Fruit fly (Drosophila melanogaster) whole organism, embryonic: ENCODE measurements around the gene Mad.
A peak's percentile ranks its signal among the peaks of the same experiment; 100 is the strongest.

Experiments
- Atf6 ChIP-seq: fragments of 200-800 bp; sonication (Bioruptor generic); IDR thresholded peaks from 2 replicates; pipeline ENCODE4 v1.3.6; 2022; ENCODE audit warnings: missing biosample characterization, missing genetic modification characterization
- BEAF-32 ChIP-seq: fragments of 200-800 bp; sonication (Bioruptor generic); optimal IDR thresholded peaks from 3 replicates; lab custom pipeline; 2017; ENCODE audit warnings: missing biosample characterization, missing genetic modification characterization, mild to moderate bottlenecking, moderate library complexity, missing genetic modification reagents
- Bgb ChIP-seq: fragments of 200-800 bp; sonication (Bioruptor generic); IDR thresholded peaks from 2 replicates; pipeline ENCODE4 v1.3.6; 2022; ENCODE audit warnings: missing biosample characterization, missing genetic modification characterization; ENCODE audit not compliant: partially characterized antibody
- BtbVII ChIP-seq: fragments of 200-800 bp; sonication (Bioruptor generic); optimal IDR thresholded peaks from 3 replicates; lab custom pipeline; 2017; ENCODE audit warnings: missing biosample characterization, mild to moderate bottlenecking, missing genetic modification characterization
- CG12659 ChIP-seq: fragments of 200-800 bp; sonication (Bioruptor generic); optimal IDR thresholded peaks from 3 replicates; lab custom pipeline; 2017; ENCODE audit warnings: mild to moderate bottlenecking, missing biosample characterization, missing genetic modification reagents, missing genetic modification characterization
- CG12744 ChIP-seq: fragments of 200-800 bp; sonication (Bioruptor generic); optimal IDR thresholded peaks from 2 replicates; lab custom pipeline; 2016; ENCODE audit warnings: missing biosample characterization, missing genetic modification characterization
- CG12942 ChIP-seq: fragments of 200-800 bp; sonication (Bioruptor generic); optimal IDR thresholded peaks from 3 replicates; lab custom pipeline; 2016; ENCODE audit warnings: missing biosample characterization, missing genetic modification characterization
- CG13287 ChIP-seq: fragments of 200-800 bp; sonication (Bioruptor generic); IDR thresholded peaks from 2 replicates; pipeline ENCODE4 v1.3.6; 2022; ENCODE audit warnings: missing biosample characterization, missing genetic modification characterization; ENCODE audit not compliant: partially characterized antibody
- CG13296 ChIP-seq: fragments of 200-800 bp; sonication (Bioruptor generic); optimal IDR thresholded peaks from 3 replicates; lab custom pipeline; 2018; ENCODE audit warnings: missing biosample characterization, mild to moderate bottlenecking, missing genetic modification characterization
- CG15011 ChIP-seq: fragments of 200-800 bp; sonication (Bioruptor generic); optimal IDR thresholded peaks from 3 replicates; lab custom pipeline; 2018; ENCODE audit warnings: missing biosample characterization, mild to moderate bottlenecking, missing genetic modification characterization
- CG15514 ChIP-seq: fragments of 200-800 bp; sonication (Bioruptor generic); optimal IDR thresholded peaks from 3 replicates; lab custom pipeline; 2017; ENCODE audit warnings: missing biosample characterization, missing genetic modification characterization, mild to moderate bottlenecking, moderate library complexity, missing genetic modification reagents
- CG17359 ChIP-seq: fragments of 200-800 bp; sonication (Bioruptor generic); optimal IDR thresholded peaks from 3 replicates; lab custom pipeline; 2018; ENCODE audit warnings: missing biosample characterization, mild to moderate bottlenecking, missing genetic modification characterization, moderate library complexity
- CG1832 ChIP-seq: fragments of 200-800 bp; sonication (Bioruptor generic); optimal IDR thresholded peaks from 2 replicates; lab custom pipeline; 2017; ENCODE audit warnings: missing biosample characterization, mild to moderate bottlenecking, missing genetic modification characterization, inconsistent platforms
- CG2889 ChIP-seq: fragments of 200-800 bp; sonication (Bioruptor generic); IDR thresholded peaks from 3 replicates; pipeline ENCODE4 v1.3.6; 2022; ENCODE audit warnings: missing biosample characterization, missing genetic modification characterization
- CG3995 ChIP-seq: fragments of 200-800 bp; sonication (Bioruptor generic); optimal IDR thresholded peaks from 3 replicates; lab custom pipeline; 2016; ENCODE audit warnings: missing biosample characterization, missing genetic modification characterization
- CG6254 ChIP-seq: fragments of 200-800 bp; sonication (Bioruptor generic); optimal IDR thresholded peaks from 3 replicates; lab custom pipeline; 2017; ENCODE audit warnings: mild to moderate bottlenecking, missing biosample characterization, missing genetic modification reagents, missing genetic modification characterization
- CG6813 ChIP-seq: fragments of 200-800 bp; sonication (Bioruptor generic); optimal IDR thresholded peaks from 2 replicates; lab custom pipeline; 2017; ENCODE audit warnings: missing biosample characterization, missing genetic modification characterization, mild to moderate bottlenecking, moderate library complexity, missing genetic modification reagents
- CG8089 ChIP-seq: fragments of 200-800 bp; sonication (Bioruptor generic); optimal IDR thresholded peaks from 3 replicates; lab custom pipeline; 2016; ENCODE audit warnings: missing biosample characterization, missing genetic modification characterization
- CG8359 ChIP-seq: fragments of 200-800 bp; sonication (Bioruptor generic); optimal IDR thresholded peaks from 2 replicates; lab custom pipeline; 2017; ENCODE audit warnings: missing biosample characterization, mild to moderate bottlenecking, missing genetic modification characterization, borderline replicate concordance
- CG9215 ChIP-seq: fragments of 200-800 bp; sonication (Bioruptor generic); IDR thresholded peaks from 2 replicates; pipeline ENCODE4 v1.3.6; 2022; ENCODE audit warnings: missing biosample characterization, missing genetic modification characterization
- CHES-1-like ChIP-seq: fragments of 200-800 bp; sonication (Bioruptor generic); optimal IDR thresholded peaks from 2 replicates; lab custom pipeline; 2016; ENCODE audit warnings: missing biosample characterization, missing genetic modification characterization
- CTCF ChIP-seq: fragments of 200-800 bp; sonication (Bioruptor generic); optimal IDR thresholded peaks from 2 replicates; lab custom pipeline; 2017; ENCODE audit warnings: missing biosample characterization, mild to moderate bottlenecking, missing genetic modification characterization, moderate library complexity
- E2f1 ChIP-seq: fragments of 200-800 bp; sonication (Bioruptor generic); IDR thresholded peaks from 2 replicates; pipeline ENCODE4 v1.3.6; 2022; ENCODE audit warnings: missing biosample characterization, missing genetic modification characterization
- Fer1 ChIP-seq: fragments of 200-800 bp; sonication (Bioruptor generic); optimal IDR thresholded peaks from 2 replicates; lab custom pipeline; 2017; ENCODE audit warnings: missing biosample characterization, mild to moderate bottlenecking, missing genetic modification characterization
- Fer2 ChIP-seq: fragments of 200-800 bp; sonication (Bioruptor generic); optimal IDR thresholded peaks from 2 replicates; lab custom pipeline; 2018; ENCODE audit warnings: missing biosample characterization, mild to moderate bottlenecking, missing genetic modification characterization, moderate library complexity
- Fer3 ChIP-seq: fragments of 200-800 bp; sonication (Bioruptor generic); optimal IDR thresholded peaks from 2 replicates; lab custom pipeline; 2018; ENCODE audit warnings: missing biosample characterization, mild to moderate bottlenecking, missing genetic modification characterization, moderate library complexity
- HmgZ ChIP-seq: fragments of 200-800 bp; sonication (Bioruptor generic); optimal IDR thresholded peaks from 2 replicates; lab custom pipeline; 2018; ENCODE audit warnings: missing biosample characterization, mild to moderate bottlenecking, missing genetic modification characterization
- Jarid2 ChIP-seq: fragments of 200-800 bp; sonication (Bioruptor generic); optimal IDR thresholded peaks from 3 replicates; lab custom pipeline; 2017; ENCODE audit warnings: mild to moderate bottlenecking, missing biosample characterization, missing genetic modification reagents, missing genetic modification characterization
- Med ChIP-seq: fragments of 200-800 bp; sonication (Bioruptor generic); peaks from one replicate; lab custom pipeline; 2016; ENCODE audit warnings: missing biosample characterization, missing genetic modification characterization, mild to moderate bottlenecking, inconsistent platforms, moderate library complexity
- Opbp ChIP-seq: fragments of 200-800 bp; sonication (Bioruptor generic); IDR thresholded peaks from 3 replicates; pipeline ENCODE4 v1.3.6; 2022; ENCODE audit warnings: missing biosample characterization, missing genetic modification characterization; ENCODE audit not compliant: partially characterized antibody
- Tbp ChIP-seq: fragments of >200 bp; optimal IDR thresholded peaks from 2 replicates; lab custom pipeline; 2018; ENCODE audit warnings: missing biosample characterization, missing genetic modification characterization
- ara ChIP-seq: fragments of 200-800 bp; sonication (Bioruptor generic); IDR thresholded peaks from 2 replicates; pipeline ENCODE4 v1.3.6; 2022; ENCODE audit warnings: missing biosample characterization, missing genetic modification characterization
- bsh ChIP-seq, 2 experiments: fragments of 200-800 bp; sonication (Bioruptor generic); optimal IDR thresholded peaks; 2 replicates each; lab custom pipeline; 2017 to 2018; ENCODE audit warnings: mild to moderate bottlenecking in 2 of 2, missing biosample characterization in 2 of 2, missing genetic modification characterization in 2 of 2, moderate library complexity in 1 of 2
- chm ChIP-seq: fragments of 200-800 bp; sonication (Bioruptor generic); IDR thresholded peaks from 2 replicates; pipeline ENCODE4 v1.3.6; 2022; ENCODE audit warnings: missing biosample characterization, missing genetic modification characterization
- grn ChIP-seq: fragments of 200-800 bp; sonication (Bioruptor generic); optimal IDR thresholded peaks from 3 replicates; lab custom pipeline; 2017; ENCODE audit warnings: missing biosample characterization, missing genetic modification characterization
- gsb-n ChIP-seq: fragments of 200-800 bp; sonication (Bioruptor generic); optimal IDR thresholded peaks from 3 replicates; lab custom pipeline; 2018; ENCODE audit warnings: missing biosample characterization, mild to moderate bottlenecking, missing genetic modification characterization
- hkb ChIP-seq, 2 experiments: fragments of 200-800 bp in 1 of 2; fragments of >200 bp in 1 of 2; sonication (Bioruptor generic) in 1 of 2; IDR thresholded peaks in 1 of 2; optimal IDR thresholded peaks in 1 of 2; 2 replicates each; pipeline versions ENCODE4 v1.3.6 to Lab custom; 2017 to 2022; ENCODE audit warnings: missing biosample characterization in 1 of 2, missing genetic modification characterization in 1 of 2
- lab ChIP-seq: fragments of 200-800 bp; sonication (Bioruptor generic); optimal IDR thresholded peaks from 3 replicates; lab custom pipeline; 2017; ENCODE audit warnings: missing biosample characterization, missing genetic modification characterization, mild to moderate bottlenecking, moderate library complexity, missing genetic modification reagents
- lola ChIP-seq, 3 experiments: fragments of >200 bp in 2 of 3; fragments of 200-800 bp in 1 of 3; sonication (Bioruptor generic) in 1 of 3; optimal IDR thresholded peaks; 2 replicates each; lab custom pipeline; 2017 to 2019; ENCODE audit warnings: missing biosample characterization in 3 of 3, missing genetic modification characterization in 3 of 3, mild to moderate bottlenecking in 1 of 3, moderate library complexity in 1 of 3
- p53 ChIP-seq: fragments of 200-800 bp; sonication (Bioruptor generic); optimal IDR thresholded peaks from 2 replicates; lab custom pipeline; 2016; ENCODE audit warnings: missing biosample characterization, missing genetic modification characterization
- peb ChIP-seq: fragments of 200-800 bp; sonication (Bioruptor generic); IDR thresholded peaks from 2 replicates; pipeline ENCODE4 v1.3.6; 2022; ENCODE audit warnings: missing biosample characterization, missing genetic modification characterization
- pros ChIP-seq: fragments of 200-800 bp; sonication (Bioruptor generic); optimal IDR thresholded peaks from 3 replicates; lab custom pipeline; 2019; ENCODE audit warnings: missing biosample characterization, mild to moderate bottlenecking, missing genetic modification characterization, moderate library complexity
- ttk ChIP-seq: fragments of 200-800 bp; sonication (Bioruptor generic); IDR thresholded peaks from 2 replicates; pipeline ENCODE4 v2.1.2; 2022; ENCODE audit warnings: missing biosample characterization, missing genetic modification characterization
- vvl ChIP-seq: fragments of 200-800 bp; sonication (Bioruptor generic); IDR thresholded peaks from 2 replicates; pipeline ENCODE4 v1.3.6; 2022; ENCODE audit warnings: missing biosample characterization, missing genetic modification characterization
- wek ChIP-seq: fragments of 200-800 bp; sonication (Bioruptor generic); optimal IDR thresholded peaks from 3 replicates; lab custom pipeline; 2018; ENCODE audit warnings: missing biosample characterization, mild to moderate bottlenecking, missing genetic modification characterization, moderate library complexity

Gene Mad

dm6 chr2L:3114132-3114531, 45.3 kb downstream of the Mad start (continued):
- TF ChIP-seq p53 (GFP tag; lab: Kevin White, UChicago) (no peak), Atf6 (GFP tag; lab: Robert Waterston, UW) (0 out of 2 replicates have a peak, but pooled peaks have one; percentile 34), CG15514 (GFP tag; lab: Kevin White, UChicago) (peak; percentile 9), ttk (no peak), CG8359 (GFP tag; lab: Kevin White, UChicago) (peak; percentile 1), wek (GFP tag; lab: Kevin White, UChicago) (peak; percentile 7), CHES-1-like (GFP tag; lab: Kevin White, UChicago) (no peak), CG6813 (GFP tag; lab: Kevin White, UChicago) (peak; percentile 29), Jarid2 (no peak), CG13296 (GFP tag; lab: Kevin White, UChicago) (peak; percentile 15), gsb-n (no peak), BtbVII (GFP tag; lab: Kevin White, UChicago) (peak; percentile 56), CG17359 (peak; percentile 0)

DNA sequence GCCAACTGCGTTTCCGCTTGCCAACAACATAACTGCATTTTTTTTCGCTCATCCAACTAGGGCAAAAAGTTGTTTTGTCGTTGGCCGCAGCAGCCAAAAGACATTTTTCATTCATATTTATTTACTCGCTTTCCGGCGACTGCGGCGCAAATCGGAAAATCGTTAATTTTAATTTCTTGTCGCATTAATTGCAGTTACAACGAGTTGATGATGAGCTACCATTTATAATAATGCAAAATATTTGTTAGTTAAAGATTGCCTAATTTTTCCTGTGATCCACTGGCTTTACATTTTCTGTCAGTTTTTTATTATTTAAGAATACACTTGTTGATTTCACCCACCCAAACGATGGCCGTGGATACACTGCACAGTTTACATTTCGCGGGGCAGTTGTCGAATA, 50.1 kb downstream of the Mad start, which contains the start of gene PpD6:
Gene PpD6 (plus strand): TSS at position 301 of the 400 bp plus-strand sequence.
- no peak for TF ChIP-seq CG15011
- TF ChIP-seq CG2889 (GFP tag; lab: Robert Waterston, UW), result no peak
- TF ChIP-seq CG8089 (GFP tag; lab: Kevin White, UChicago), result no peak
- no peak for TF ChIP-seq CG1832 (GFP tag; lab: Kevin White, UChicago)

DNA sequence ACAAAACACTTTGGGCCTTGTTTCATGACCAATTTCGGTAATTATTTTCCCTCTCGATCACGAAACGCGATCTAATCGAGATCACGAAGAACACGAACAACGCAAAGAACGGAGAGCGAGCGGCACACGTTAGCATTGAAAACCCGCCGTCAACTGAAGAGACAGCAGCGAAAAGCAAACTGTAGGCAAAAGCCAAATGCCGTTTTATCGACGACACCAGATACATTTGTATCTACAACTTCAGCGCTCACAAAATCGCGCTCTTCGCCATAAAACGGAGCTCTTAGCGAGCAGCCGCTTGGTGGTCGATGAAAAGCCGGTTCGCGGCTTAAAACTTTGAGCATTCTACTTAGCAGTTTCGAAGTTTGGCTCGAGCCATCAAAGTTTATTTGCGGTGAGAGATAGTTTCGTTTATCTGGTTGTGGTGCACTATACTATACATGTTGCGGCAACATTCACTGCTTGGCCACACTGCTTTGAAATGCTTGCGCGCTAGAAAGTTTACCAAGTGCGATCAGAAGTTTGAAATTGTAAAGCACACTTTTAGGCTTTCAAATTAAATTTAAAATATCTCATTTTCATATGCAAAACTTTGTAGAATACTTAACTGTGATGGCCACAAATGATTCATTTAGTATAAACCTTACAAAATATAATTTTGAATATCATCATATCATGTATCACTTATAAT, 51.3 kb downstream of the Mad start:
- TF ChIP-seq vvl (GFP tag; lab: Robert Waterston, UW), result no peak
- TF ChIP-seq CG6254 (GFP tag; lab: Kevin White, UChicago), result no peak
- TF ChIP-seq Fer3 (tag; lab: Kevin White, UChicago), result no peak
- peak; percentile 10; the same call in 1 of the 2 replicates for TF ChIP-seq chm (GFP tag; lab: Robert Waterston, UW)
- TF ChIP-seq CTCF (GFP tag; lab: Kevin White, UChicago), result peak; percentile 2
- TF ChIP-seq bsh (GFP tag; optimal IDR thresholded peaks at IDR 0.05; lab: Kevin White, UChicago), result no peak
- no peak for TF ChIP-seq Fer2 (tag; lab: Kevin White, UChicago)
- no peak for TF ChIP-seq E2f1 (GFP tag; lab: Robert Waterston, UW)
- no peak for TF ChIP-seq Fer1 (GFP tag; lab: Kevin White, UChicago)
- TF ChIP-seq ara (GFP tag; lab: Robert Waterston, UW), result no peak
- TF ChIP-seq grn (GFP tag; lab: Kevin White, UChicago), result peak; percentile 92
- peak; percentile 46; the same call in 1 of the 3 replicates for TF ChIP-seq Opbp (GFP tag; lab: Robert Waterston, UW)
- TF ChIP-seq pros, result peak; percentile 78
- TF ChIP-seq CG8359 (GFP tag; lab: Kevin White, UChicago), result no peak
- TF ChIP-seq hkb (optimal IDR thresholded peaks at IDR 0.05; lab: Kevin White, UChicago), result no peak
- no peak for TF ChIP-seq hkb (GFP tag; IDR thresholded peaks at IDR 0.05; lab: Robert Waterston, UW)
- TF ChIP-seq Med (GFP tag; lab: Kevin White, UChicago), result peak; percentile 53
- peak in 1 of 3 experiments; percentile 51 for TF ChIP-seq lola (GFP tag; optimal IDR thresholded peaks at IDR 0.05; lab: Kevin White, UChicago)
- peak; percentile 78 for TF ChIP-seq HmgZ (tag; lab: Kevin White, UChicago)
- no peak for TF ChIP-seq peb (GFP tag; lab: Robert Waterston, UW)
- no peak for TF ChIP-seq Tbp (GFP tag; lab: Kevin White, UChicago)
- peak; percentile 37; the same call in 1 of the 2 replicates for TF ChIP-seq CG13287 (GFP tag; lab: Robert Waterston, UW)
- TF ChIP-seq CG3995 (GFP tag; lab: Kevin White, UChicago), result no peak
- peak; percentile 36; the same call in 1 of the 2 replicates for TF ChIP-seq Bgb (GFP tag; lab: Robert Waterston, UW)
- no peak for TF ChIP-seq CG12942 (GFP tag; lab: Kevin White, UChicago)
- TF ChIP-seq BEAF-32 (GFP tag; lab: Kevin White, UChicago), result no peak
- peak; percentile 51 for TF ChIP-seq lab (GFP tag; lab: Kevin White, UChicago)
- no peak for TF ChIP-seq CG9215 (GFP tag; lab: Robert Waterston, UW)
- no peak for TF ChIP-seq CG12744 (GFP tag; lab: Kevin White, UChicago)
- TF ChIP-seq CG12659 (GFP tag; lab: Kevin White, UChicago), result peak; percentile 3
